Fruit fly (Drosophila melanogaster) S2 (cell line): ENCODE measurements around the gene Rh2.

Experiments
- CG8478 ChIP-seq: fragments of >200 bp; optimal IDR thresholded peaks from 2 replicates; lab custom pipeline; 2018
- CTCF ChIP-seq, 2 experiments: fragments of >200 bp; optimal IDR thresholded peaks; 2 replicates each; lab custom pipeline; 2018

DNA sequence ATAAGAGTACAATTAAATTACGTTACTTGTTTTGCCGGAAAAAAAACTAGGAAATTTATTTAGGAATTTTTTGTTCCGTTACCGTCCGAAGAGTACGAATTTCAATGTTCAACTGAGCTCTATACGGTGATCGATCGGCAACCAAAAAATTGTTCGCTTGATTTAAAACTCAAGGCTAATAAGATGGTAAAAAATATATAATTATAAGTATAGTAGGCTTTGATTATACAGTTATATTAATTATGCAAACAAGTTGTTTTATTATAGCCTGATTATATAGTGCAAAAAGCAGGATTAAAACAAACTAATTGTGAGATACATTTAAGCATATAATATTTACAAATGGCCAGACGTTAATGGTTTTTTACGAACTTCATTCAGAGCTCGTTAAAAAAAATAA, 47.5 kb upstream of the Rh2 start, which contains the start of gene CG31226:
- TF ChIP-seq CG8478 (lab: Kevin White, UChicago) (no peak), CTCF (optimal IDR thresholded peaks at IDR 0.05; lab: Kevin White, UChicago) (no peak)
